Worm (Caenorhabditis elegans) whole organism, late embryonic: ENCODE data around the gene srx-95.

Experiments used
- K09A11.1 ChIP-seq: sonication (generic microtip); optimal IDR thresholded peaks from 2 replicates; lab custom pipeline; 2017; ENCODE audit warnings: antibody characterized with exemption, mild to moderate bottlenecking, missing genetic modification characterization, missing compliant biosample characterization; ENCODE audit not compliant: insufficient read depth
- T23F11.4 ChIP-seq: fragments of 200-800 bp; sonication (Bioruptor generic); optimal IDR thresholded peaks from 2 replicates; lab custom pipeline; 2018; ENCODE audit warnings: mild to moderate bottlenecking, missing genetic modification characterization, missing compliant biosample characterization
- Y22D7AL.16 ChIP-seq: sonication (generic microtip); optimal IDR thresholded peaks from 2 replicates; lab custom pipeline; 2016; ENCODE audit warnings: missing genetic modification characterization, missing compliant biosample characterization
- ama-1 ChIP-seq: fragments of 150-350 bp; optimal IDR thresholded peaks from 2 replicates; lab custom pipeline; 2014
- ceh-14 ChIP-seq: sonication (generic microtip); optimal IDR thresholded peaks from 2 replicates; lab custom pipeline; 2016; ENCODE audit warnings: missing genotype, missing genetic modification characterization, missing compliant biosample characterization
- ceh-18 ChIP-seq: sonication (generic microtip); optimal IDR thresholded peaks from 2 replicates; lab custom pipeline; 2016; ENCODE audit warnings: missing genetic modification characterization, missing compliant biosample characterization
- ceh-19 ChIP-seq: fragments of 200-800 bp; sonication (Bioruptor generic); optimal IDR thresholded peaks from 2 replicates; lab custom pipeline; 2018; ENCODE audit warnings: mild to moderate bottlenecking, missing genetic modification characterization, missing compliant biosample characterization
- ceh-2 ChIP-seq: sonication (generic microtip); optimal IDR thresholded peaks from 2 replicates; lab custom pipeline; 2016; ENCODE audit warnings: missing genotype, missing genetic modification characterization, missing compliant biosample characterization
- ceh-22 ChIP-seq: sonication (generic microtip); optimal IDR thresholded peaks from 2 replicates; lab custom pipeline; 2017; ENCODE audit warnings: missing biosample characterization, missing genetic modification characterization
- ceh-30 ChIP-seq: fragments of 150-350 bp; optimal IDR thresholded peaks from 2 replicates; lab custom pipeline; 2014; ENCODE audit warnings: missing biosample characterization, missing genetic modification characterization
- ceh-31 ChIP-seq: sonication (generic microtip); optimal IDR thresholded peaks from 2 replicates; lab custom pipeline; 2016; ENCODE audit warnings: missing genetic modification characterization, missing compliant biosample characterization
- ceh-34 ChIP-seq: sonication (generic microtip); optimal IDR thresholded peaks from 2 replicates; lab custom pipeline; 2016; ENCODE audit warnings: mild to moderate bottlenecking, missing genetic modification characterization, missing compliant biosample characterization
- ceh-48 ChIP-seq: sonication (generic microtip); optimal IDR thresholded peaks from 2 replicates; lab custom pipeline; 2016; ENCODE audit warnings: missing genetic modification characterization, inconsistent platforms, missing compliant biosample characterization
- ceh-6 ChIP-seq: fragments of 200-800 bp; sonication (Bioruptor generic); optimal IDR thresholded peaks from 2 replicates; lab custom pipeline; 2018; ENCODE audit warnings: mild to moderate bottlenecking, missing genetic modification characterization, missing compliant biosample characterization
- che-1 ChIP-seq: sonication (generic microtip); optimal IDR thresholded peaks from 2 replicates; lab custom pipeline; 2016; ENCODE audit warnings: mild to moderate bottlenecking, missing genetic modification characterization, missing compliant biosample characterization
- dmd-4 ChIP-seq: sonication (generic microtip); optimal IDR thresholded peaks from 2 replicates; lab custom pipeline; 2016; ENCODE audit warnings: borderline replicate concordance, missing genetic modification characterization, missing compliant biosample characterization
- elt-2 ChIP-seq: sonication (generic microtip); optimal IDR thresholded peaks from 2 replicates; lab custom pipeline; 2016; ENCODE audit warnings: missing genetic modification reagents, missing genetic modification characterization, missing compliant biosample characterization
- elt-4 ChIP-seq: sonication (generic microtip); optimal IDR thresholded peaks from 2 replicates; lab custom pipeline; 2016; ENCODE audit warnings: missing genetic modification characterization, missing compliant biosample characterization
- eyg-1 ChIP-seq: sonication (generic microtip); optimal IDR thresholded peaks from 2 replicates; lab custom pipeline; 2016; ENCODE audit warnings: missing genotype, missing genetic modification characterization, missing compliant biosample characterization
- fax-1 ChIP-seq: sonication (generic microtip); optimal IDR thresholded peaks from 2 replicates; lab custom pipeline; 2016; ENCODE audit warnings: missing genotype, missing genetic modification characterization, missing compliant biosample characterization
- gmeb-2 ChIP-seq: sonication (generic microtip); optimal IDR thresholded peaks from 2 replicates; lab custom pipeline; 2016; ENCODE audit warnings: missing genetic modification characterization, inconsistent platforms, missing compliant biosample characterization
- hlh-13 ChIP-seq: fragments of 200-800 bp; sonication (Bioruptor generic); optimal IDR thresholded peaks from 2 replicates; lab custom pipeline; 2018; ENCODE audit warnings: mild to moderate bottlenecking, missing genetic modification characterization, missing compliant biosample characterization
- hlh-15 ChIP-seq: sonication (generic microtip); optimal IDR thresholded peaks from 2 replicates; lab custom pipeline; 2016; ENCODE audit warnings: missing genetic modification characterization, missing compliant biosample characterization
- hlh-6 ChIP-seq: sonication (generic microtip); optimal IDR thresholded peaks from 2 replicates; lab custom pipeline; 2016; ENCODE audit warnings: missing genotype, missing genetic modification characterization, missing compliant biosample characterization
- hlh-8 ChIP-seq: sonication (generic microtip); optimal IDR thresholded peaks from 2 replicates; lab custom pipeline; 2016; ENCODE audit warnings: missing genotype, missing genetic modification characterization, missing compliant biosample characterization
- lin-11 ChIP-seq: fragments of 200-800 bp; sonication (Bioruptor generic); optimal IDR thresholded peaks from 2 replicates; lab custom pipeline; 2018; ENCODE audit warnings: mild to moderate bottlenecking, missing genetic modification characterization, missing compliant biosample characterization
- madf-2 ChIP-seq: sonication (generic microtip); optimal IDR thresholded peaks from 2 replicates; lab custom pipeline; 2017; ENCODE audit warnings: missing genetic modification characterization, missing compliant biosample characterization
- mec-3 ChIP-seq: sonication (generic microtip); optimal IDR thresholded peaks from 2 replicates; lab custom pipeline; 2016; ENCODE audit warnings: borderline replicate concordance, missing genetic modification characterization, missing compliant biosample characterization
- nfya-1 ChIP-seq: sonication (generic microtip); optimal IDR thresholded peaks from 2 replicates; lab custom pipeline; 2017; ENCODE audit warnings: missing genetic modification characterization, mild to moderate bottlenecking, missing compliant biosample characterization, antibody characterized with exemption, moderate library complexity
- nhr-11 ChIP-seq: fragments of 150-350 bp; optimal IDR thresholded peaks from 2 replicates; lab custom pipeline; 2014; ENCODE audit warnings: missing biosample characterization, missing genetic modification characterization
- odd-2 ChIP-seq: sonication (generic microtip); optimal IDR thresholded peaks from 2 replicates; lab custom pipeline; 2017; ENCODE audit warnings: antibody characterized with exemption, mild to moderate bottlenecking, missing genetic modification characterization, missing compliant biosample characterization
- pax-1 ChIP-seq: fragments of 150-350 bp; optimal IDR thresholded peaks from 2 replicates; lab custom pipeline; 2014; ENCODE audit warnings: missing biosample characterization, missing genetic modification characterization
- pqm-1 ChIP-seq: sonication (generic microtip); optimal IDR thresholded peaks from 2 replicates; lab custom pipeline; 2016; ENCODE audit warnings: missing genetic modification characterization, missing compliant biosample characterization
- ref-2 ChIP-seq: sonication (generic microtip); optimal IDR thresholded peaks from 2 replicates; lab custom pipeline; 2016; ENCODE audit warnings: missing genetic modification characterization, missing compliant biosample characterization
- rnt-1 ChIP-seq: sonication (generic microtip); optimal IDR thresholded peaks from 2 replicates; lab custom pipeline; 2016; ENCODE audit warnings: missing genetic modification characterization, missing compliant biosample characterization
- sox-2 ChIP-seq: fragments of 200-800 bp; sonication (Bioruptor generic); IDR thresholded peaks from 2 replicates; pipeline ENCODE4 v1.3.6; 2022; ENCODE audit warnings: missing genetic modification reagents, missing genetic modification characterization, missing compliant biosample characterization
- sox-4 ChIP-seq: sonication (generic microtip); optimal IDR thresholded peaks from 2 replicates; lab custom pipeline; 2017; ENCODE audit warnings: mild to moderate bottlenecking, missing genetic modification characterization, inconsistent platforms, missing compliant biosample characterization
- syd-9 ChIP-seq: sonication (generic microtip); optimal IDR thresholded peaks from 2 replicates; lab custom pipeline; 2016; ENCODE audit warnings: mild to moderate bottlenecking, missing genetic modification characterization, moderate library complexity, missing compliant biosample characterization
- tbx-2 ChIP-seq: sonication (generic microtip); optimal IDR thresholded peaks from 2 replicates; lab custom pipeline; 2016; ENCODE audit warnings: missing genetic modification characterization, missing compliant biosample characterization
- ttx-3 ChIP-seq: sonication (generic microtip); optimal IDR thresholded peaks from 2 replicates; lab custom pipeline; 2016; ENCODE audit warnings: missing genetic modification reagents, missing genetic modification characterization, missing compliant biosample characterization
- unc-3 ChIP-seq, 2 experiments: fragments of 200-800 bp in 1 of 2; sonication (Bioruptor generic) in 1 of 2; sonication (generic microtip) in 1 of 2; conservative IDR thresholded peaks in 1 of 2; optimal IDR thresholded peaks in 1 of 2; 2 replicates each; pipeline versions ENCODE4 v1.3.6 to Lab custom; 2016 to 2022; ENCODE audit warnings: missing compliant biosample characterization in 2 of 2, missing genetic modification characterization in 2 of 2, missing genetic modification reagents in 1 of 2
- unc-42 ChIP-seq: sonication (generic microtip); optimal IDR thresholded peaks from 2 replicates; lab custom pipeline; 2016; ENCODE audit warnings: missing genotype, missing genetic modification characterization, missing compliant biosample characterization
- unc-55 ChIP-seq: sonication (generic microtip); optimal IDR thresholded peaks from 2 replicates; lab custom pipeline; 2017; ENCODE audit warnings: missing biosample characterization, missing genetic modification reagents, missing genetic modification characterization
- unc-86 ChIP-seq: sonication (generic microtip); optimal IDR thresholded peaks from 2 replicates; lab custom pipeline; 2016; ENCODE audit warnings: missing genetic modification characterization, missing compliant biosample characterization
- ztf-16 ChIP-seq: sonication (generic microtip); optimal IDR thresholded peaks from 2 replicates; lab custom pipeline; 2017; ENCODE audit warnings: missing genetic modification characterization, missing compliant biosample characterization

Gene srx-95

DNA sequence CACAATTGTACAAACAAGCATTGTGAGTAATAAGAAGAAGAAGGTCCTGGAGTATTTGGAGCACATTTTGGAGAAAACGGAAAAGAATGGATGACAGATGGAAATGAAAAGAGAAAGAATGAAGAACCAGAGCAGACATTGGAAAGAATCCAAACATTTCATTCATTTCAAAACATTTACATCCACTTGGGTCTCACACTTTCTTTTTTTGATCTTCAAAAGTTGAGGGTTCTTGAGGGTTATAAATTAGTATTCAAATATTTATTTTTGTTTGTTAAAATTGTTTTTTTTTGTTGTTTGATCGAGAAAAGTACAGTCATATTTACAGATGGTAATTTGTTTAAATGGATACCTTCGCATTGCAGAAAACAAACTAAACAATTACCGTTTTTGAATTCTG, 20.9 kb downstream of the srx-95 start, which contains the start of gene T14B4.9:
Gene T14B4.9, minus strand, starts transcription at position 101 of the 400 bp plus-strand sequence.
- no peak for TF ChIP-seq lin-11
- TF ChIP-seq che-1 (tag; lab: Kevin White, UChicago) = no peak
- TF ChIP-seq ceh-31 (tag; lab: Kevin White, UChicago) = no peak
- no peak for TF ChIP-seq unc-86 (tag; lab: Kevin White, UChicago)
- no peak for TF ChIP-seq ceh-2 (tag; lab: Kevin White, UChicago)
- TF ChIP-seq unc-3 (GFP tag; conservative IDR thresholded peaks at IDR 0.05; lab: Robert Waterston, UW) = no peak
- TF ChIP-seq unc-3 (tag; optimal IDR thresholded peaks at IDR 0.05; lab: Kevin White, UChicago) = no peak
- TF ChIP-seq pax-1 = no peak
- TF ChIP-seq nhr-11 = no peak

DNA sequence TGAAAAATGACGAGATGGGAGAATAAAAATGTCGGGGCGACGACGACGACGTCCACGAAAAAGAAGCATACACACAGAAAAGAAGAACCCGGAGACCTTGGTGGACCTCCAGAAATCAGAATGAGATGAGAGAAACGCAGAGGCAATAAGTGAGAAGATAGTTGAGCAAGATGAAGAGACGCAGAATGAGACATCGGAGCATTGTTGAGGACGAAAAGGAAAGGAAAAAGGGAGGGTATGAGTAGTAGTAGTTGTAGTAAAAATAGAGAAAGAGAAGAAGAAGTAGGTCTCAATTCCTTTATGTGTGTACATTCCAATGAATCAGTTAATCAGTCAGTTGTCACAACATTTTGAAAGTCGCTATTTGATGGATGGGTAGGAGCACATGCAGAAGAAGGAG, 25.2 kb downstream of the srx-95 start, which contains the start of gene T14B4.8:
Gene T14B4.8, minus strand, starts transcription at position 60 of the 400 bp plus-strand sequence.
- TF ChIP-seq ceh-2 (tag; lab: Kevin White, UChicago) (no peak), ceh-31 (tag; lab: Kevin White, UChicago) (peak; percentile 31), hlh-8 (tag; lab: Kevin White, UChicago) (no peak), ztf-16 (tag; lab: Kevin White, UChicago) (no peak), nhr-11 (no peak), hlh-15 (tag; lab: Kevin White, UChicago) (no peak), unc-42 (tag; lab: Kevin White, UChicago) (peak; percentile 57), ama-1 (lab: Kevin White, UChicago) (no peak), ceh-22 (no peak), nfya-1 (tag; lab: Kevin White, UChicago) (peak; percentile 12), che-1 (tag; lab: Kevin White, UChicago) (no peak), sox-4 (tag; lab: Kevin White, UChicago) (no peak), T23F11.4 (GFP tag; lab: Kevin White, UChicago) (no peak), tbx-2 (tag; lab: Kevin White, UChicago) (peak; percentile 21), eyg-1 (no peak), ttx-3 (tag; lab: Kevin White, UChicago) (no peak), sox-2 (no peak), mec-3 (tag; lab: Kevin White, UChicago) (no peak), unc-55 (GFP tag; lab: Kevin White, UChicago) (peak; percentile 63), elt-2 (tag; lab: Kevin White, UChicago) (peak; percentile 2)

DNA sequence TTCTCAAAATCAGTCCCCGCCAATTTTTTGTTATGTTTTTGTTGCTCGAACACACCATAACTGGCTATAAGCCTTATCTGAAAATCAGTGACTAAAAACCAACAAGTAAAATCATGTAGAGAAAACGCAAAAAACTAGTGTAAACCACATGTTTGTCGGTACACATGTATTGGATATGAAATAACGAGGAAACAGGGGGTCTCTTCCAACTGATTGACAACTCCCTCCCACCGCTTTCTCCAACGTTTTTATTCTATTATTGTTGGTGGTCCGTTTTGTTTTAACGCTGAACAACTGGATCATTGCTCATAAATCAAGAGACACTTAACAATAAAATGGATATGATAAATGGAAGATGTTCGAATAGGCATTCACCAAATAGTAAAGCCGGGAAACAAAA, 27.8 kb downstream of the srx-95 start:
- TF ChIP-seq ceh-6 (GFP tag; lab: Kevin White, UChicago) = no peak
- TF ChIP-seq pqm-1 (tag; lab: Kevin White, UChicago) = no peak
- TF ChIP-seq ceh-48 (tag; lab: Kevin White, UChicago) = no peak
- TF ChIP-seq ceh-2 (tag; lab: Kevin White, UChicago) = no peak
- no peak for TF ChIP-seq hlh-8 (tag; lab: Kevin White, UChicago)
- TF ChIP-seq ceh-14 (tag; lab: Kevin White, UChicago) = no peak
- TF ChIP-seq rnt-1 (tag; lab: Kevin White, UChicago) = no peak
- TF ChIP-seq, all 69 proteins: peak for 0

DNA sequence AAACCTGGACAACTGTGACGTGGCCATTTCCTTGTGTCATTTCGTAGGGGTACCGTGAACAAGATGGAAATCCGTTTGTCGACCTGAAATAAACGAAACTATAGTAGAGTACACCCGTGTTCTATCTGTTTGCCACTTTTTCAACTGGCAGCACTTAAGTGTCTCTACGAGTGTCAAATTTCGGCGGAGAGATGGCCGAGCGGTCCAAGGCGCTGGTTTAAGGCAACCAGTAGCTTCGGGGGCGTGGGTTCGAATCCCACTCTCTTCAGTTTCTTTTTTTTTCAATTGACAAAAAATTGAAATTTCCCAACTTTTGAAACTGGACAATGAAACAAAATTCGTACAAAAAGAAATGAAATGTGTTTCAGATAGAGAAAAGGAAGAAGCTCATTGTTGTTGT, 33.0 kb downstream of the srx-95 start:
- TF ChIP-seq ceh-34 (tag; lab: Kevin White, UChicago) (peak; percentile 96), ceh-31 (tag; lab: Kevin White, UChicago) (peak; percentile 28), odd-2 (tag; lab: Kevin White, UChicago) (no peak), madf-2 (tag; lab: Kevin White, UChicago) (no peak), ceh-30 (tag; lab: Kevin White, UChicago) (no peak), elt-4 (tag; lab: Kevin White, UChicago) (no peak), K09A11.1 (tag; lab: Kevin White, UChicago) (peak; percentile 11), hlh-6 (tag; lab: Kevin White, UChicago) (no peak), ceh-18 (peak; percentile 15), lin-11 (peak; percentile 14), T23F11.4 (GFP tag; lab: Kevin White, UChicago) (no peak), elt-2 (tag; lab: Kevin White, UChicago) (peak; percentile 17), che-1 (tag; lab: Kevin White, UChicago) (peak; percentile 38), pax-1 (no peak), syd-9 (tag; lab: Kevin White, UChicago) (no peak), fax-1 (tag; lab: Kevin White, UChicago) (peak; percentile 9), dmd-4 (tag; lab: Kevin White, UChicago) (peak; percentile 10), gmeb-2 (tag; lab: Kevin White, UChicago) (peak; percentile 20), hlh-15 (tag; lab: Kevin White, UChicago) (peak; percentile 51), ref-2 (tag; lab: Kevin White, UChicago) (peak; percentile 21), ceh-19 (peak; percentile 74), tbx-2 (tag; lab: Kevin White, UChicago) (peak; percentile 10), rnt-1 (tag; lab: Kevin White, UChicago) (peak; percentile 28), unc-55 (GFP tag; lab: Kevin White, UChicago) (no peak), Y22D7AL.16 (tag; lab: Kevin White, UChicago) (peak; percentile 31), hlh-13 (GFP tag; lab: Kevin White, UChicago) (no peak), ceh-6 (GFP tag; lab: Kevin White, UChicago) (peak; percentile 13)
